Worm (Caenorhabditis elegans) whole organism, L4 larva: ENCODE results near the gene sto-6.
"Not testable (repeated sequence)": the region's sequence is repeated elsewhere in the genome, so short reads cannot be mapped to it uniquely, and the experiment has no call there.

Experiments used
- F10B5.3 ChIP-seq: sonication (generic microtip); optimal IDR thresholded peaks from 2 replicates; lab custom pipeline; 2016; ENCODE audit warnings: mild to moderate bottlenecking, missing genetic modification characterization, missing compliant biosample characterization
- R02D3.7 ChIP-seq: fragments of 150-350 bp; sonication (generic microtip); optimal IDR thresholded peaks from 3 replicates; lab custom pipeline; 2014; ENCODE audit warnings: missing biosample characterization, missing genetic modification characterization
- T20F7.1 ChIP-seq: fragments of 200-800 bp; sonication (Bioruptor generic); optimal IDR thresholded peaks from 2 replicates; lab custom pipeline; 2018; ENCODE audit warnings: mild to moderate bottlenecking, missing genetic modification characterization, missing compliant biosample characterization
- Y105C5A.15 ChIP-seq: fragments of 200-800 bp; sonication (Bioruptor generic); IDR thresholded peaks from 2 replicates; pipeline ENCODE4 v1.3.6; 2022; ENCODE audit warnings: missing genetic modification characterization, missing compliant biosample characterization
- Y48G9A.11 ChIP-seq: fragments of 200-800 bp; sonication (Bioruptor generic); IDR thresholded peaks from 2 replicates; pipeline ENCODE4 v1.3.6; 2022; ENCODE audit warnings: missing genetic modification reagents, missing genetic modification characterization, missing compliant biosample characterization
- Y5F2A.4 ChIP-seq: fragments of 200-800 bp; sonication (Bioruptor generic); optimal IDR thresholded peaks from 2 replicates; lab custom pipeline; 2018; ENCODE audit warnings: mild to moderate bottlenecking, missing genetic modification characterization, missing compliant biosample characterization
- ZK546.5 ChIP-seq, 2 experiments: sonication (generic microtip); optimal IDR thresholded peaks; 2 replicates each; lab custom pipeline; 2017; ENCODE audit warnings: missing biosample characterization in 2 of 2, missing genetic modification characterization in 2 of 2
- aha-1 ChIP-seq: fragments of 150-350 bp; peaks from one replicate; lab custom pipeline; 2014; ENCODE audit warnings: missing biosample characterization, missing genetic modification characterization
- ceh-20 ChIP-seq: fragments of 200-800 bp; sonication (Bioruptor generic); IDR thresholded peaks from 2 replicates; pipeline ENCODE4 v1.3.6; 2022; ENCODE audit warnings: missing genetic modification reagents, missing genetic modification characterization, missing compliant biosample characterization
- ceh-32 ChIP-seq: sonication (generic microtip); optimal IDR thresholded peaks from 2 replicates; lab custom pipeline; 2016; ENCODE audit warnings: mild to moderate bottlenecking, missing genetic modification characterization, missing compliant biosample characterization; ENCODE audit not compliant: poor library complexity
- ceh-62 ChIP-seq: sonication (generic microtip); optimal IDR thresholded peaks from 2 replicates; lab custom pipeline; 2017; ENCODE audit warnings: missing biosample characterization, missing genetic modification characterization
- ctbp-1 ChIP-seq: fragments of 200-800 bp; sonication (Bioruptor generic); IDR thresholded peaks from 2 replicates; pipeline ENCODE4 v1.3.6; 2022; ENCODE audit warnings: missing genetic modification reagents, missing genetic modification characterization, missing compliant biosample characterization
- daf-8 ChIP-seq: fragments of 200-800 bp; sonication (Bioruptor generic); IDR thresholded peaks from 2 replicates; pipeline ENCODE4 v1.3.6; 2022; ENCODE audit warnings: missing genetic modification characterization, missing compliant biosample characterization
- dmd-8 ChIP-seq: fragments of 200-800 bp; sonication (Bioruptor generic); IDR thresholded peaks from 2 replicates; pipeline ENCODE4 v1.3.6; 2022; ENCODE audit warnings: missing genetic modification characterization, missing compliant biosample characterization
- dmd-9 ChIP-seq: fragments of 200-800 bp; sonication (Bioruptor generic); IDR thresholded peaks from 2 replicates; pipeline ENCODE4 v1.3.6; 2022; ENCODE audit warnings: missing genetic modification reagents, missing genetic modification characterization, missing compliant biosample characterization
- duxl-1 ChIP-seq: sonication (generic microtip); optimal IDR thresholded peaks from 2 replicates; lab custom pipeline; 2016; ENCODE audit warnings: mild to moderate bottlenecking, missing genetic modification characterization, moderate library complexity, missing compliant biosample characterization; ENCODE audit not compliant: poor library complexity
- dve-1 ChIP-seq: sonication (generic microtip); optimal IDR thresholded peaks from 2 replicates; lab custom pipeline; 2017; ENCODE audit warnings: antibody characterized with exemption, mild to moderate bottlenecking, missing genetic modification characterization, missing compliant biosample characterization; ENCODE audit not compliant: insufficient read depth
- egl-27 ChIP-seq: sonication (generic microtip); optimal IDR thresholded peaks from 3 replicates; lab custom pipeline; 2017; ENCODE audit warnings: missing biosample characterization, missing genetic modification reagents, missing genetic modification characterization
- fkh-10 ChIP-seq: fragments of 150-350 bp; optimal IDR thresholded peaks from 2 replicates; lab custom pipeline; 2014; ENCODE audit warnings: missing biosample characterization, missing genetic modification reagents, missing genetic modification characterization
- fos-1 ChIP-seq: fragments of 150-350 bp; optimal IDR thresholded peaks from 2 replicates; lab custom pipeline; 2014; ENCODE audit warnings: missing biosample characterization, missing genetic modification characterization
- gei-8 ChIP-seq: fragments of 200-800 bp; sonication (Bioruptor generic); optimal IDR thresholded peaks from 2 replicates; lab custom pipeline; 2018; ENCODE audit warnings: mild to moderate bottlenecking, missing genetic modification characterization, missing compliant biosample characterization
- hif-1 ChIP-seq, 2 experiments: sonication (generic microtip); optimal IDR thresholded peaks; 2 replicates each; lab custom pipeline; 2016 to 2017; ENCODE audit warnings: missing compliant biosample characterization in 2 of 2, missing genetic modification characterization in 2 of 2, missing genetic modification reagents in 2 of 2, missing genotype in 2 of 2, mild to moderate bottlenecking in 1 of 2
- hlh-11 ChIP-seq: fragments of 200-800 bp; sonication (Bioruptor generic); optimal IDR thresholded peaks from 2 replicates; lab custom pipeline; 2018; ENCODE audit warnings: mild to moderate bottlenecking, missing genetic modification characterization, missing compliant biosample characterization
- hmg-1.1 ChIP-seq: fragments of 200-800 bp; sonication (Bioruptor generic); IDR thresholded peaks from 2 replicates; pipeline ENCODE4 v1.3.6; 2022; ENCODE audit warnings: missing genetic modification reagents, missing genetic modification characterization, missing compliant biosample characterization
- lim-7 ChIP-seq: fragments of 200-800 bp; sonication (Bioruptor generic); IDR thresholded peaks from 2 replicates; pipeline ENCODE4 v1.3.6; 2022; ENCODE audit warnings: missing genetic modification characterization, missing compliant biosample characterization
- lin-13 ChIP-seq: fragments of 150-350 bp; optimal IDR thresholded peaks from 2 replicates; lab custom pipeline; 2014; ENCODE audit warnings: missing biosample characterization, missing genetic modification reagents, missing genetic modification characterization
- lsy-2 ChIP-seq, 2 experiments: fragments of 150-350 bp in 1 of 2; sonication (generic microtip) in 1 of 2; optimal IDR thresholded peaks; 2 replicates each; lab custom pipeline; 2014 to 2017; ENCODE audit warnings: missing biosample characterization in 2 of 2, missing genetic modification characterization in 2 of 2
- mep-1 ChIP-seq: fragments of 150-350 bp; sonication (generic microtip); optimal IDR thresholded peaks from 3 replicates; lab custom pipeline; 2014; ENCODE audit warnings: missing biosample characterization, missing genetic modification characterization
- mxl-3 ChIP-seq: fragments of 200-800 bp; sonication (Bioruptor generic); optimal IDR thresholded peaks from 2 replicates; lab custom pipeline; 2018; ENCODE audit warnings: mild to moderate bottlenecking, missing genetic modification characterization, missing compliant biosample characterization
- nhr-102 ChIP-seq: sonication (generic microtip); optimal IDR thresholded peaks from 2 replicates; lab custom pipeline; 2016; ENCODE audit warnings: mild to moderate bottlenecking, missing genetic modification characterization, moderate library complexity, missing compliant biosample characterization
- nhr-111 ChIP-seq: fragments of 200-800 bp; sonication (Bioruptor generic); optimal IDR thresholded peaks from 2 replicates; lab custom pipeline; 2018; ENCODE audit warnings: mild to moderate bottlenecking, missing genetic modification characterization, missing compliant biosample characterization
- nhr-237 ChIP-seq: sonication (generic microtip); optimal IDR thresholded peaks from 2 replicates; lab custom pipeline; 2017; ENCODE audit warnings: missing biosample characterization, missing genetic modification characterization
- nhr-25 ChIP-seq: sonication (generic microtip); optimal IDR thresholded peaks from 2 replicates; lab custom pipeline; 2017; ENCODE audit warnings: missing genetic modification characterization, mild to moderate bottlenecking, missing compliant biosample characterization, antibody characterized with exemption, moderate library complexity, borderline replicate concordance; ENCODE audit not compliant: insufficient read depth
- nhr-28 ChIP-seq: fragments of 150-350 bp; optimal IDR thresholded peaks from 2 replicates; lab custom pipeline; 2014; ENCODE audit warnings: missing biosample characterization, missing genetic modification characterization
- nhr-48 ChIP-seq: sonication (generic microtip); optimal IDR thresholded peaks from 2 replicates; lab custom pipeline; 2016; ENCODE audit warnings: mild to moderate bottlenecking, missing genetic modification characterization, missing compliant biosample characterization
- nhr-6 ChIP-seq: fragments of 150-350 bp; optimal IDR thresholded peaks from 2 replicates; lab custom pipeline; 2014; ENCODE audit warnings: missing biosample characterization, missing genetic modification characterization
- nhr-77 ChIP-seq: fragments of 150-350 bp; optimal IDR thresholded peaks from 2 replicates; lab custom pipeline; 2014; ENCODE audit warnings: missing biosample characterization, missing genetic modification characterization
- php-3 ChIP-seq: fragments of 200-800 bp; sonication (Bioruptor generic); IDR thresholded peaks from 2 replicates; pipeline ENCODE4 v1.3.6; 2022; ENCODE audit warnings: missing genetic modification reagents, missing genetic modification characterization, missing compliant biosample characterization
- rbr-2 ChIP-seq: sonication (generic microtip); optimal IDR thresholded peaks from 2 replicates; lab custom pipeline; 2016; ENCODE audit warnings: missing genotype, missing genetic modification characterization, missing compliant biosample characterization
- saeg-2 ChIP-seq: fragments of 200-800 bp; sonication (Bioruptor generic); IDR thresholded peaks from 2 replicates; pipeline ENCODE4 v1.3.6; 2022; ENCODE audit warnings: missing genetic modification reagents, missing genetic modification characterization, missing compliant biosample characterization
- set-16 ChIP-seq: fragments of 200-800 bp; sonication (Bioruptor generic); IDR thresholded peaks from 2 replicates; pipeline ENCODE4 v1.3.6; 2022; ENCODE audit warnings: missing genetic modification reagents, missing genetic modification characterization, missing compliant biosample characterization
- snpc-1.2 ChIP-seq: fragments of 200-800 bp; sonication (Bioruptor generic); IDR thresholded peaks from 2 replicates; pipeline ENCODE4 v1.3.6; 2022; ENCODE audit warnings: missing genetic modification reagents, missing genetic modification characterization, missing compliant biosample characterization
- spr-3 ChIP-seq: fragments of 200-800 bp; sonication (Bioruptor generic); optimal IDR thresholded peaks from 2 replicates; lab custom pipeline; 2018; ENCODE audit warnings: mild to moderate bottlenecking, missing genetic modification characterization, missing compliant biosample characterization
- unc-130 ChIP-seq: sonication (generic microtip); optimal IDR thresholded peaks from 2 replicates; lab custom pipeline; 2016; ENCODE audit warnings: missing genetic modification reagents, missing genetic modification characterization, missing compliant biosample characterization
- unc-62 ChIP-seq, 3 experiments: fragments of 150-350 bp in 1 of 3; sonication (generic microtip); optimal IDR thresholded peaks in 2 of 3; peaks in 1 of 3; 1 replicate in 1 of 3; 2 replicates in 2 of 3; lab custom pipeline; 2014 to 2017; ENCODE audit warnings: missing biosample characterization in 3 of 3, missing genetic modification characterization in 3 of 3, missing genetic modification reagents in 3 of 3, missing genotype in 1 of 3
- ztf-7 ChIP-seq: fragments of 150-350 bp; optimal IDR thresholded peaks from 2 replicates; lab custom pipeline; 2014; ENCODE audit warnings: missing biosample characterization, missing genetic modification characterization

Gene sto-6

ce11 chrX:11638987-11639386 is 6.8 kb downstream of the sto-6 start (continued):
- TF ChIP-seq ztf-7 (tag; lab: Kevin White, UChicago): no peak
- TF ChIP-seq ceh-32 (tag; lab: Kevin White, UChicago): no peak

DNA sequence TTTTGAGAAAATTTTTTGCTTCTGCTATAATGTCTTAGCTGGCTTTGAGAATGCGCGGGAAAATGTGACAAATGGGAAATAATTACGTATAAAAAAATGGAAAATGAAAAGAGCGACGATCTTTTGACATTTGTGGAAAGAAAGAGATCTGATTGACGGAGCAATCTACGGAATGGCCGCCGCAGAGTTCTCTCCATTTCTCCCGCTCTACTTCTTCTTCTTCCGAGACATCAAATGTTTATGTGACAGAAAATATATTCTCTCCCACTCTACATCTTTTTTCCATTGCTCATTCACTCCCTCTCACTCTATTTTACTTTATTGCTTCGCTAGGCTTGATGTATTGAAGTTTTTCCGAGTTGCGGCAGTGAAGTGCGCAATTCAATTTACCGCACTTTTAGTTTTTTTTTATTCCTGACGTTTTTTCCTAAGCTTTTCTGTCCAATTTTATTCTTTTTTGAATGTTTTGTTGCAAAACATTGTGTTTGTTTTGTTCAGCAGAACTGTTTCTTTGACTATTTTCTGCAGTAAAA is 8.3 kb downstream of the sto-6 start:
- TF ChIP-seq fos-1 (tag; lab: Kevin White, UChicago): no peak
- TF ChIP-seq dmd-8 (GFP tag; lab: Robert Waterston, UW): no peak
- TF ChIP-seq dmd-9 (GFP tag; lab: Robert Waterston, UW): no peak
- no peak for TF ChIP-seq R02D3.7 (tag; lab: Kevin White, UChicago)
- no peak for TF ChIP-seq saeg-2
- TF ChIP-seq nhr-111 (GFP tag; lab: Kevin White, UChicago): no peak
- peak in 1 of 2 experiments; percentile 18 for TF ChIP-seq lsy-2 (tag; optimal IDR thresholded peaks at IDR 0.05; lab: Kevin White, UChicago)
- no peak for TF ChIP-seq lim-7 (GFP tag; lab: Robert Waterston, UW)
- TF ChIP-seq hmg-1.1: 0 out of 2 replicates have a peak, but pooled peaks have one; percentile 20
- no peak for TF ChIP-seq ceh-62 (tag; lab: Kevin White, UChicago)
- no peak for TF ChIP-seq unc-130 (GFP tag; lab: Kevin White, UChicago)
- no peak for TF ChIP-seq mxl-3 (GFP tag; lab: Kevin White, UChicago)
- no peak for TF ChIP-seq set-16 (GFP tag; lab: Robert Waterston, UW)
- TF ChIP-seq rbr-2 (tag; lab: Kevin White, UChicago): no peak
- no peak for TF ChIP-seq nhr-77 (tag; lab: Kevin White, UChicago)
- no peak for TF ChIP-seq ZK546.5 (tag; optimal IDR thresholded peaks at IDR 0.05; lab: Kevin White, UChicago)
- no peak for TF ChIP-seq php-3 (GFP tag; lab: Robert Waterston, UW)
- no peak for TF ChIP-seq duxl-1 (tag; lab: Kevin White, UChicago)
- TF ChIP-seq snpc-1.2 (GFP tag; lab: Robert Waterston, UW): no peak
- no peak for TF ChIP-seq daf-8 (GFP tag; lab: Robert Waterston, UW)
- no peak for TF ChIP-seq nhr-25
- peak; percentile 95 for TF ChIP-seq fkh-10
- TF ChIP-seq nhr-237 (tag; lab: Kevin White, UChicago): no peak
- no peak for TF ChIP-seq egl-27
- TF ChIP-seq nhr-6 (tag; lab: Kevin White, UChicago): no peak
- TF ChIP-seq gei-8 (GFP tag; lab: Kevin White, UChicago): no peak
- TF ChIP-seq spr-3: no peak
- 0 out of 2 replicates have a peak, but pooled peaks have one; percentile 37 for TF ChIP-seq ctbp-1 (GFP tag; lab: Robert Waterston, UW)
- no peak for TF ChIP-seq Y48G9A.11 (GFP tag; lab: Robert Waterston, UW)
- TF ChIP-seq hlh-11: no peak
- TF ChIP-seq Y105C5A.15: no peak

ce11 chrX:11641562-11641961 is 9.4 kb downstream of the sto-6 start:
- TF ChIP-seq lsy-2 (tag; optimal IDR thresholded peaks at IDR 0.05; lab: Kevin White, UChicago): no peak
- TF ChIP-seq aha-1: peak; percentile 64

ce11 chrX:11643767-11644235 is 11.6 kb downstream of the sto-6 start, which contains the start of gene sto-4:
TSS of gene sto-4 (plus strand) at chrX:11644126.
- TF ChIP-seq Y5F2A.4 (peak; percentile 57), lin-13 (GFP tag; lab: Kevin White, UChicago) (peak; percentile 22), F10B5.3 (tag; lab: Kevin White, UChicago) (peak; percentile 51), unc-62 (GFP tag; optimal IDR thresholded peaks at IDR 0.05 in 1 of 2; lab: Kevin White, UChicago) (peak in 1 of 2 experiments; percentile 15), T20F7.1 (GFP tag; lab: Kevin White, UChicago) (peak; percentile 64), mep-1 (peak; percentile 77), mxl-3 (GFP tag; lab: Kevin White, UChicago) (peak; percentile 68), hif-1 (tag; optimal IDR thresholded peaks at IDR 0.05; lab: Kevin White, UChicago) (peak in 1 of 2 experiments; percentile 80), dve-1 (tag; lab: Kevin White, UChicago) (peak; percentile 83), nhr-28 (tag; lab: Kevin White, UChicago) (peak; percentile 7), ceh-20 (GFP tag; lab: Robert Waterston, UW) (peak; percentile 67), rbr-2 (tag; lab: Kevin White, UChicago) (peak; percentile 90), lsy-2 (tag; optimal IDR thresholded peaks at IDR 0.05; lab: Kevin White, UChicago) (peak in 1 of 2 experiments; percentile 28), nhr-102 (tag; lab: Kevin White, UChicago) (peak; percentile 63), nhr-48 (tag; lab: Kevin White, UChicago) (peak; percentile 17)
- TF ChIP-seq unc-62 (tag; optimal IDR thresholded peaks at IDR 0.05; lab: Kevin White, UChicago): not testable (repeated sequence)
